Fruit fly (Drosophila melanogaster) whole organism, pupa: ENCODE results near the gene CG42322.

ENCODE experiments used
- CG17806 ChIP-seq: fragments of 200-800 bp; sonication (Bioruptor generic); optimal IDR thresholded peaks from 2 replicates; lab custom pipeline; 2018; ENCODE audit warnings: missing biosample characterization, mild to moderate bottlenecking, missing genetic modification characterization, moderate library complexity
- CG9948 ChIP-seq: fragments of 200-800 bp; sonication (Bioruptor generic); optimal IDR thresholded peaks from 2 replicates; lab custom pipeline; 2018; ENCODE audit warnings: missing biosample characterization, mild to moderate bottlenecking, missing genetic modification characterization, moderate library complexity
- EcR ChIP-seq: fragments of 200-800 bp; sonication (Bioruptor generic); optimal IDR thresholded peaks from 3 replicates; lab custom pipeline; 2019; ENCODE audit warnings: missing biosample characterization, missing genetic modification characterization, mild to moderate bottlenecking, moderate library complexity, missing genetic modification reagents
- Pif1A ChIP-seq: fragments of 200-800 bp; sonication (Bioruptor generic); optimal IDR thresholded peaks from 3 replicates; lab custom pipeline; 2016; ENCODE audit warnings: missing biosample characterization, missing genetic modification characterization

- TF ChIP-seq CG17806 (tag; lab: Kevin White, UChicago) (no peak), Pif1A (GFP tag; lab: Kevin White, UChicago) (no peak), EcR (GFP tag; lab: Kevin White, UChicago) (no peak), CG9948 (no peak)
These were observed 16.4 kb upstream of the CG42322 start for dm6 chr3R:20723491-20723890.
